Fruit fly (Drosophila melanogaster): ENCODE data around the gene CG6938.

The CG6938 gene

DNA sequence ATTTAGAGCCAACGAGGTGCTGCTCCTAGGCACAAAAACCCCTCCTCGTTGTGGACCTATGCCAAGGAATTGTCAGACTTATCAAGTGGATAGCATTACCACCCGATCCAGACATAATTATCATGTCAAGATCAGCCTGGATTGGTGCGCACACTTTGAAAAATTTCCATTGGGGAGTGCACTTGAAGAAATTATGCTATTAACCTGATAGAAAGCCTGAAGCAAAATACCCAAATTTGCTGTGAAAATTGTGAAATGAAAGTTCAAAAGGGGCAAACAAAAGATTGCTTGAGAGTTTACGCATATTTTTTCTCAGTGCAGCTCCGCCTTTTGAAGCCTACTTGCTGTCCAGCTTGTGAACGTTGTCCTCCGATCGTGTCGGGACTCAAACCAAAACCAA is 29.0 kb downstream of the CG6938 start (continued):
- TF ChIP-seq HLH106 (tag; optimal IDR thresholded peaks at IDR 0.05) (no peak), brk (GFP tag; optimal IDR thresholded peaks at IDR 0.05) (no peak)

DNA sequence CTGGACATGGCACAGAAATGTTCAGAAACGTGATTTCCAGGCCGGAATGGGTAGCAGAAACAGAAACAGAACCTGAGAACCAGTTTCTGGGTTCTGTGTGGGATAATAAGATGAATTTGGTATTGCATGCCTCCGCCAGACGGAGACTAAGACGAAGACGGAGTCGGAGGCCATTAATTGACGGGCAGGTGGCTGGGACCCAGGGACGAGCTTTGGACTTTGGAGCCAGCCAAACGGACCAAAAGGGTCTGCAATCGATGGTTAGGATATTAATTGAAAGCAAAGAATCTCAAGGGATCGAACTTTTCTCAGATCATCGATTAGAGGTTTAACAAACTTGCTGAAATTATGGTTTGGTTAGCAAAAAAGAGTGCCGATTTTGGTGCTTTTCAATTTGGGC is 29.6 kb downstream of the CG6938 start:
- TF ChIP-seq Vsx2 (GFP tag; optimal IDR thresholded peaks at IDR 0.05; ENCODE audit: partially characterized antibody) (peak; percentile 36), Hr78 (GFP tag; optimal IDR thresholded peaks at IDR 0.05) (no peak), Dif (GFP tag; optimal IDR thresholded peaks at IDR 0.05; ENCODE audit: partially characterized antibody) (peak; percentile 12), pan (optimal IDR thresholded peaks at IDR 0.05) (no peak), sage (GFP tag; optimal IDR thresholded peaks at IDR 0.05) (no peak), dl (GFP tag; optimal IDR thresholded peaks at IDR 0.05; ENCODE audit: insufficient read depth in 1 of 2, partially characterized antibody in 2 of 2) (no peak), Hr83 (GFP tag; optimal IDR thresholded peaks at IDR 0.05; ENCODE audit: poor library complexity, severe bottlenecking) (no peak), Jra (GFP tag; optimal IDR thresholded peaks at IDR 0.05) (no peak), HLH106 (tag; optimal IDR thresholded peaks at IDR 0.05) (no peak), OdsH (GFP tag; optimal IDR thresholded peaks at IDR 0.05) (no peak), usp (GFP tag; optimal IDR thresholded peaks at IDR 0.05) (no peak), Myc (optimal IDR thresholded peaks at IDR 0.05) (no peak), rgr (GFP tag; optimal IDR thresholded peaks at IDR 0.05) (no peak), dmrt93B (GFP tag; optimal IDR thresholded peaks at IDR 0.05) (no peak), jim (GFP tag; optimal IDR thresholded peaks at IDR 0.05) (no peak), psq (GFP tag; optimal IDR thresholded peaks at IDR 0.05) (peak; percentile 8), CG9705 (GFP tag; optimal IDR thresholded peaks at IDR 0.05) (no peak)

DNA sequence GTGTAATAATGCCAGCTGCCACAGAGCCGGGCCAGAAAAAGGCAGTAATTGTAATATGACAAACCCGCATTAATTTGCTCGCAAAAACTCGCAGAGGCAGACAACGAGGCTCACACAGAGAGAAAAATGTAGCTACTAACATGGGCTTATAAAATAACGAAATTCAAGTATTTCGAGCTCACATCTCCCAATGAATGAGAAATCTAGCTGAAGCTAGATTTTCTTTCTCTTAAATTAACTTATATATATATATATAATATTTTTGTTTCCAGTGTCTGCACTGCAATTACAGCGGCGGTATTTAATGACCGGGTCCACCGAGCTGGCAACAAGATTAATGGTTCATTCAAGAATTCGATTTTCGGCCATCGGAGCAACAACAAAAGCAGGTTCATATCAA is 31.5 kb downstream of the CG6938 start:
- TF ChIP-seq sage (GFP tag; optimal IDR thresholded peaks at IDR 0.05), result peak; percentile 15
- peak in 1 of 2 experiments; percentile 55 for TF ChIP-seq foxo (GFP tag; optimal IDR thresholded peaks at IDR 0.05)
- peak; percentile 59 for TF ChIP-seq h (GFP tag; optimal IDR thresholded peaks at IDR 0.05)
- no peak for TF ChIP-seq Hnf4 (GFP tag; optimal IDR thresholded peaks at IDR 0.05)
- peak; percentile 49 for TF ChIP-seq OdsH (GFP tag; optimal IDR thresholded peaks at IDR 0.05)
- no peak for TF ChIP-seq woc (GFP tag; optimal IDR thresholded peaks at IDR 0.05)
- TF ChIP-seq Mio (GFP tag; optimal IDR thresholded peaks at IDR 0.05), result no peak
- peak; percentile 66 for TF ChIP-seq rgr (GFP tag; optimal IDR thresholded peaks at IDR 0.05)
- TF ChIP-seq dl (GFP tag; optimal IDR thresholded peaks at IDR 0.05; ENCODE audit: insufficient read depth in 1 of 2, partially characterized antibody in 2 of 2), result no peak
- no peak for TF ChIP-seq Vsx2 (GFP tag; optimal IDR thresholded peaks at IDR 0.05; ENCODE audit: partially characterized antibody)
- TF ChIP-seq CrebA (GFP tag; optimal IDR thresholded peaks at IDR 0.05; ENCODE audit: borderline replicate concordance), result no peak
- no peak for TF ChIP-seq Myc (optimal IDR thresholded peaks at IDR 0.05)
- TF ChIP-seq Dfd (GFP tag; optimal IDR thresholded peaks at IDR 0.05), result no peak
- TF ChIP-seq Hr78 (GFP tag; optimal IDR thresholded peaks at IDR 0.05), result no peak
- peak; percentile 41 for TF ChIP-seq dmrt93B (GFP tag; optimal IDR thresholded peaks at IDR 0.05)
- no peak for TF ChIP-seq dsf (GFP tag; optimal IDR thresholded peaks at IDR 0.05; ENCODE audit: borderline replicate concordance)
- TF ChIP-seq Dif (GFP tag; optimal IDR thresholded peaks at IDR 0.05; ENCODE audit: partially characterized antibody), result no peak
- peak; percentile 43 for TF ChIP-seq fru (GFP tag; optimal IDR thresholded peaks at IDR 0.05)
- no peak for TF ChIP-seq Rel (GFP tag; optimal IDR thresholded peaks at IDR 0.05)
- TF ChIP-seq Rel (tag; optimal IDR thresholded peaks at IDR 0.05), result peak; percentile 24
- TF ChIP-seq N (GFP tag; optimal IDR thresholded peaks at IDR 0.05), result no peak
- no peak for TF ChIP-seq GATAd (GFP tag; optimal IDR thresholded peaks at IDR 0.05)
- TF ChIP-seq Sp1 (GFP tag; optimal IDR thresholded peaks at IDR 0.05), result peak; percentile 76
- no peak for TF ChIP-seq lola (GFP tag; optimal IDR thresholded peaks at IDR 0.05)
- TF ChIP-seq brk (GFP tag; optimal IDR thresholded peaks at IDR 0.05), result peak; percentile 11
- TF ChIP-seq psq (GFP tag; optimal IDR thresholded peaks at IDR 0.05), result peak; percentile 59
- TF ChIP-seq jim (GFP tag; optimal IDR thresholded peaks at IDR 0.05), result no peak
- TF ChIP-seq HLH106 (tag; optimal IDR thresholded peaks at IDR 0.05), result peak; percentile 72
- no peak for TF ChIP-seq pan (optimal IDR thresholded peaks at IDR 0.05)
- no peak for TF ChIP-seq usp (GFP tag; optimal IDR thresholded peaks at IDR 0.05)
- no peak for TF ChIP-seq Jra (GFP tag; optimal IDR thresholded peaks at IDR 0.05)
- TF ChIP-seq ey (GFP tag; optimal IDR thresholded peaks at IDR 0.05), result peak; percentile 12
- TF ChIP-seq CG32264 (GFP tag; optimal IDR thresholded peaks at IDR 0.05), result no peak
- no peak for TF ChIP-seq br (GFP tag; optimal IDR thresholded peaks at IDR 0.05)
- no peak for TF ChIP-seq sv (GFP tag; optimal IDR thresholded peaks at IDR 0.05)
- TF ChIP-seq CG9705 (GFP tag; optimal IDR thresholded peaks at IDR 0.05), result no peak
- TF ChIP-seq Hr83 (GFP tag; optimal IDR thresholded peaks at IDR 0.05; ENCODE audit: poor library complexity, severe bottlenecking), result no peak
- no peak for TF ChIP-seq Abd-B (GFP tag; optimal IDR thresholded peaks at IDR 0.05)
- no peak for TF ChIP-seq tai (GFP tag; optimal IDR thresholded peaks at IDR 0.05)
